Worm (Caenorhabditis elegans): ENCODE measurements around the gene ins-22.

DNA sequence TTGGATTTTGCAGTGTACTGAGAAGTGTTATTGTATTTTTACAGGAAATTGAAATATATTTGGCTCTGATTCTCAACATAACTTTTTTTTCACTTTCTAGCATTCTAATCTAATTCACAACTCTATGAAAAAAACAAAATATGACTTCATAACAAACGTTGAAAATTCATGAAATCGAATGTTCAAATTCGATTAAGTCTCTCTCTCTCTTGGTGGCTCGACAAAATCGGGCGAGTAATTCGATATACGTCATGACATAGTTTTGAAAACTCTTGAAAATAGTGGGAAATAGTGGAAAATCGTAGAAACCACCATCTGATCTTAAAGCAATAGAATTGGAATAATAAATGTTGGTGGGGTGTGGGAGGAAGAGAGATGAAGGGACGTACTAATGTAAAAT, 8.1 kb upstream of the ins-22 start:
- TF ChIP-seq ama-1 (optimal IDR thresholded peaks at IDR 0.05) (no peak), nhr-25 (tag; optimal IDR thresholded peaks at IDR 0.05) (no peak)
